Worm (Caenorhabditis elegans) whole organism, L1 larva: ENCODE data around the gene ndua-8.
"Not testable (repeated sequence)": the region's sequence is repeated elsewhere in the genome, so short reads cannot be mapped to it uniquely, and the experiment has no call there.

Experiments used
- Y116A8C.19 ChIP-seq: sonication (generic microtip); optimal IDR thresholded peaks from 2 replicates; lab custom pipeline; 2016; ENCODE audit warnings: missing compliant biosample characterization, missing genetic modification characterization, borderline replicate concordance
- aha-1 ChIP-seq: fragments of 150-350 bp; optimal IDR thresholded peaks from 2 replicates; lab custom pipeline; 2014; ENCODE audit warnings: missing biosample characterization, missing genetic modification characterization
- blmp-1 ChIP-seq: fragments of 150-350 bp; optimal IDR thresholded peaks from 2 replicates; lab custom pipeline; 2014; ENCODE audit warnings: missing biosample characterization, missing genetic modification characterization
- ceh-63 ChIP-seq: fragments of 200-800 bp; sonication (Bioruptor generic); optimal IDR thresholded peaks from 2 replicates; lab custom pipeline; 2018; ENCODE audit warnings: mild to moderate bottlenecking, missing genetic modification characterization, missing compliant biosample characterization
- ceh-8 ChIP-seq: fragments of 200-800 bp; sonication (Bioruptor generic); optimal IDR thresholded peaks from 2 replicates; lab custom pipeline; 2018; ENCODE audit warnings: mild to moderate bottlenecking, missing genetic modification characterization, moderate library complexity, missing compliant biosample characterization
- ceh-82 ChIP-seq, 3 experiments: fragments of 150-350 bp in 1 of 3; sonication (generic microtip) in 2 of 3; optimal IDR thresholded peaks; 2 replicates each; lab custom pipeline; 2014 to 2017; ENCODE audit warnings: missing biosample characterization in 3 of 3, missing genetic modification characterization in 3 of 3
- ceh-90 ChIP-seq: sonication (generic microtip); optimal IDR thresholded peaks from 2 replicates; lab custom pipeline; 2016; ENCODE audit warnings: missing genetic modification characterization, missing compliant biosample characterization
- ces-1 ChIP-seq: fragments of 150-350 bp; optimal IDR thresholded peaks from 2 replicates; lab custom pipeline; 2014; ENCODE audit warnings: missing biosample characterization, missing genetic modification reagents, missing genetic modification characterization
- dpl-1 ChIP-seq, 3 experiments: fragments of 150-350 bp in 2 of 3; sonication (generic microtip) in 1 of 3; optimal IDR thresholded peaks; 2 replicates each; lab custom pipeline; 2014 to 2017; ENCODE audit warnings: missing biosample characterization in 3 of 3, missing genetic modification characterization in 3 of 3, missing genetic modification reagents in 3 of 3
- efl-1 ChIP-seq, 4 experiments: fragments of 150-350 bp; optimal IDR thresholded peaks in 3 of 4; peaks in 1 of 4; 1 replicate in 1 of 4; 2 replicates in 3 of 4; lab custom pipeline; 2014; ENCODE audit warnings: missing biosample characterization in 2 of 4, missing genetic modification characterization in 2 of 4, missing genetic modification reagents in 2 of 4
- efl-3 ChIP-seq: fragments of 200-800 bp; sonication (Bioruptor generic); optimal IDR thresholded peaks from 2 replicates; lab custom pipeline; 2018; ENCODE audit warnings: mild to moderate bottlenecking, missing genetic modification characterization, missing compliant biosample characterization
- egl-13 ChIP-seq: sonication (generic microtip); optimal IDR thresholded peaks from 2 replicates; lab custom pipeline; 2016; ENCODE audit warnings: missing genotype, missing genetic modification reagents, missing genetic modification characterization, missing compliant biosample characterization
- egl-27 ChIP-seq, 2 experiments: fragments of 150-350 bp in 1 of 2; sonication (generic microtip); optimal IDR thresholded peaks; 3 replicates each; lab custom pipeline; 2017 to 2018; ENCODE audit warnings: missing biosample characterization in 2 of 2, missing genetic modification characterization in 2 of 2, missing genetic modification reagents in 2 of 2
- ets-5 ChIP-seq: fragments of 200-800 bp; sonication (Bioruptor generic); IDR thresholded peaks from 2 replicates; pipeline ENCODE4 v1.3.6; 2022; ENCODE audit warnings: missing genetic modification characterization, missing compliant biosample characterization
- fkh-4 ChIP-seq: sonication (generic microtip); optimal IDR thresholded peaks from 2 replicates; lab custom pipeline; 2016; ENCODE audit warnings: missing compliant biosample characterization, missing genetic modification characterization, borderline replicate concordance
- grh-1 ChIP-seq: fragments of 200-800 bp; sonication (Bioruptor generic); IDR thresholded peaks from 2 replicates; pipeline ENCODE4 v1.3.6; 2022; ENCODE audit warnings: missing genetic modification reagents, missing genetic modification characterization, missing compliant biosample characterization
- hlh-17 ChIP-seq: fragments of 200-800 bp; sonication (Bioruptor generic); optimal IDR thresholded peaks from 2 replicates; lab custom pipeline; 2018; ENCODE audit warnings: missing genetic modification characterization, mild to moderate bottlenecking, missing compliant biosample characterization, moderate library complexity, borderline replicate concordance
- isw-1 ChIP-seq: fragments of 200-800 bp; sonication (Bioruptor generic); IDR thresholded peaks from 2 replicates; pipeline ENCODE4 v1.3.6; 2022; ENCODE audit warnings: missing genetic modification characterization, missing compliant biosample characterization
- jun-1 ChIP-seq: fragments of 150-350 bp; optimal IDR thresholded peaks from 2 replicates; lab custom pipeline; 2014; ENCODE audit warnings: missing biosample characterization, missing genetic modification reagents, missing genetic modification characterization
- lin-13 ChIP-seq: fragments of 150-350 bp; optimal IDR thresholded peaks from 2 replicates; lab custom pipeline; 2014; ENCODE audit warnings: missing biosample characterization, missing genetic modification reagents, missing genetic modification characterization
- lin-15B ChIP-seq: fragments of 150-350 bp; sonication (generic microtip); optimal IDR thresholded peaks from 3 replicates; lab custom pipeline; 2014; ENCODE audit warnings: missing biosample characterization, missing genetic modification characterization
- lin-35 ChIP-seq, 2 experiments: fragments of 150-350 bp; optimal IDR thresholded peaks; 2 replicates each; lab custom pipeline; 2014; ENCODE audit warnings: missing biosample characterization in 2 of 2, missing genetic modification characterization in 2 of 2, missing genetic modification reagents in 2 of 2
- lin-39 ChIP-seq: fragments of 150-350 bp; optimal IDR thresholded peaks from 2 replicates; lab custom pipeline; 2014; ENCODE audit warnings: missing biosample characterization, missing genetic modification reagents, missing genetic modification characterization
- mab-9 ChIP-seq: fragments of 200-800 bp; sonication (Bioruptor generic); IDR thresholded peaks from 2 replicates; pipeline ENCODE4 v1.3.6; 2022; ENCODE audit warnings: missing genetic modification reagents, missing genetic modification characterization, missing compliant biosample characterization
- mep-1 ChIP-seq: fragments of 150-350 bp; optimal IDR thresholded peaks from 2 replicates; lab custom pipeline; 2014; ENCODE audit warnings: missing biosample characterization, missing genetic modification characterization
- nhr-237 ChIP-seq: fragments of 150-350 bp; optimal IDR thresholded peaks from 2 replicates; lab custom pipeline; 2014; ENCODE audit warnings: missing biosample characterization, missing genetic modification characterization
- nhr-47 ChIP-seq: sonication (generic microtip); optimal IDR thresholded peaks from 2 replicates; lab custom pipeline; 2016; ENCODE audit warnings: mild to moderate bottlenecking, missing genetic modification characterization, moderate library complexity, missing compliant biosample characterization
- nhr-76 ChIP-seq: sonication (generic microtip); optimal IDR thresholded peaks from 2 replicates; lab custom pipeline; 2017; ENCODE audit warnings: missing biosample characterization, missing genetic modification characterization
- snu-23 ChIP-seq: sonication (generic microtip); optimal IDR thresholded peaks from 2 replicates; lab custom pipeline; 2016; ENCODE audit warnings: missing genetic modification characterization, missing compliant biosample characterization
- sox-4 ChIP-seq: sonication (generic microtip); optimal IDR thresholded peaks from 2 replicates; lab custom pipeline; 2016; ENCODE audit warnings: missing genetic modification characterization, missing compliant biosample characterization
- sup-37 ChIP-seq: fragments of 200-800 bp; sonication (Bioruptor generic); optimal IDR thresholded peaks from 2 replicates; lab custom pipeline; 2018; ENCODE audit warnings: mild to moderate bottlenecking, missing genetic modification characterization, missing compliant biosample characterization
- swsn-7 ChIP-seq: sonication (generic microtip); optimal IDR thresholded peaks from 2 replicates; lab custom pipeline; 2016; ENCODE audit warnings: missing genetic modification characterization, missing compliant biosample characterization
- tbx-2 ChIP-seq: sonication (generic microtip); optimal IDR thresholded peaks from 2 replicates; lab custom pipeline; 2016; ENCODE audit warnings: missing genetic modification characterization, missing compliant biosample characterization
- unc-30 ChIP-seq: sonication (generic microtip); optimal IDR thresholded peaks from 2 replicates; lab custom pipeline; 2017; ENCODE audit warnings: missing biosample characterization, missing genetic modification characterization
- vab-15 ChIP-seq: sonication (generic microtip); optimal IDR thresholded peaks from 2 replicates; lab custom pipeline; 2017; ENCODE audit warnings: missing genotype, mild to moderate bottlenecking, missing genetic modification characterization, missing compliant biosample characterization
- zag-1 ChIP-seq: fragments of 150-350 bp; optimal IDR thresholded peaks from 2 replicates; lab custom pipeline; 2014; ENCODE audit warnings: missing biosample characterization, missing genetic modification characterization
- ztf-4 ChIP-seq: fragments of 150-350 bp; optimal IDR thresholded peaks from 2 replicates; lab custom pipeline; 2014; ENCODE audit warnings: missing biosample characterization, missing genetic modification characterization

The ndua-8 gene

ce11 chrIII:2563033-2563656, 34.3 kb downstream of the ndua-8 start:
- TF ChIP-seq sox-4 (tag; lab: Kevin White, UChicago) = no peak
- no peak for TF ChIP-seq grh-1 (GFP tag; lab: Robert Waterston, UW)
- no peak for TF ChIP-seq egl-13
- TF ChIP-seq blmp-1 (tag; lab: Kevin White, UChicago) = no peak
- no peak for TF ChIP-seq ztf-4 (tag; lab: Kevin White, UChicago)
- no peak for TF ChIP-seq lin-15B (tag; lab: Kevin White, UChicago)
- TF ChIP-seq mep-1 = no peak
- no peak for TF ChIP-seq ceh-8 (GFP tag; lab: Kevin White, UChicago)
- no peak for TF ChIP-seq jun-1 (tag; lab: Kevin White, UChicago)
- no peak for TF ChIP-seq ceh-82 (tag; optimal IDR thresholded peaks at IDR 0.05; lab: Kevin White, UChicago)
- no peak for TF ChIP-seq fkh-4 (tag; lab: Kevin White, UChicago)

DNA sequence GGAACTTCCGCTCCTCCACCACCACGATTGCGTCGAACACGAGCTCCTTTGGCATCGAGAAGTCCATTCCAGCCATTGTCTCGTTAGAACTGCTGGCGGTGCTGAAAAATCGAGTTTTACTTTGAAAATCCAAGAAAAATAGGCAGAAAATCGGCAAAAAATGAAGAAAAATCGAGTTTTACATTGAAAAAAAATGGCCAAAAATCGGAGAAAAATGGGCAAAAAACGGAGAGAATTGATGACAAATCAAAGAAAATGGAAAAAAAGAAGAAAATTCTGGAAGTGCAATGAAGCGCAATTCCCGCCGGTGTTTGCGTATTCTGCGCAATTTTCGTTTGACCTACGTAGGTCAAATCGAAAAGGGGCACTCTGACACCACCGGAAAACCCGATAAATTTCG, 35.0 kb downstream of the ndua-8 start, which contains the start of gene Y54F10AM.11:
Gene Y54F10AM.11, minus strand, starts transcription at position 101 of the 400 bp plus-strand sequence.
- not testable (repeated sequence) for TF ChIP-seq lin-13 (GFP tag; lab: Kevin White, UChicago); nhr-47 (tag; lab: Kevin White, UChicago); ceh-8 (GFP tag; lab: Kevin White, UChicago)
- TF ChIP-seq, all 84 proteins: peak for 0; not testable (repeated sequence) for 84

- TF ChIP-seq lin-39 (no peak), sup-37 (no peak), ets-5 (GFP tag; lab: Robert Waterston, UW) (no peak), vab-15 (tag; lab: Kevin White, UChicago) (no peak), nhr-237 (tag; lab: Kevin White, UChicago) (no peak), mab-9 (GFP tag; lab: Robert Waterston, UW) (no peak), unc-30 (no peak)
- TF ChIP-seq, all 84 proteins: peak for 0
Observed at ce11 chrIII:2571447-2571846, 42.6 kb downstream of the ndua-8 start, which contains the start of gene Y54F10AR.2. Gene Y54F10AR.2, minus strand, starts transcription at chrIII:2571547.

DNA sequence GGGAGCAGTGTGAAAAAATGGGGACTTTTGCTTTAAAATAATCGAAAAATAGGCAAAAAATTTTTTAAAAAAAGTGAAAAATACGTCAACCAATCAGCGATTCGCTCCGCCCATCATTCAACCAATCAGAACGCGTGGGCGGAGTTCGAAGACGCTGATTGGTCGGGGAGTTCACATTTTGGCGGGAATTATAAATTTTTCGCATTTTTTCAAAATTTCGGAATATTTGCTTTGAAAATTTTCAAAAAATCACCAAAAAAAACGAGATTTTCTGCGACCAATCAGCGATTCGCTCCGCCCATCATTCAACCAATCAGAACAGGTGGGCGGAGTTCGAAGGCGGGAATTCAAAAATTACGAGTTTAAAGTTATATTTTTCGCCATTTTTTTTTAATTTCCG, 43.6 kb downstream of the ndua-8 start:
- no peak for TF ChIP-seq ceh-82 (tag; optimal IDR thresholded peaks at IDR 0.05; lab: Kevin White, UChicago)
- TF ChIP-seq egl-13 = no peak
- TF ChIP-seq ceh-63 (GFP tag; lab: Kevin White, UChicago) = no peak
- TF ChIP-seq nhr-76 (tag; lab: Kevin White, UChicago) = no peak
- TF ChIP-seq ces-1 (GFP tag; lab: Kevin White, UChicago) = no peak
- TF ChIP-seq efl-1 (optimal IDR thresholded peaks at IDR 0.05; lab: Kevin White, UChicago) = no peak
- TF ChIP-seq efl-1 (GFP tag; optimal IDR thresholded peaks at IDR 0.05 in 1 of 2; lab: Kevin White, UChicago) = peak; percentile 8 to 24
- TF ChIP-seq isw-1 (GFP tag; lab: Robert Waterston, UW) = no peak
- no peak for TF ChIP-seq ceh-90 (tag; lab: Kevin White, UChicago)

DNA sequence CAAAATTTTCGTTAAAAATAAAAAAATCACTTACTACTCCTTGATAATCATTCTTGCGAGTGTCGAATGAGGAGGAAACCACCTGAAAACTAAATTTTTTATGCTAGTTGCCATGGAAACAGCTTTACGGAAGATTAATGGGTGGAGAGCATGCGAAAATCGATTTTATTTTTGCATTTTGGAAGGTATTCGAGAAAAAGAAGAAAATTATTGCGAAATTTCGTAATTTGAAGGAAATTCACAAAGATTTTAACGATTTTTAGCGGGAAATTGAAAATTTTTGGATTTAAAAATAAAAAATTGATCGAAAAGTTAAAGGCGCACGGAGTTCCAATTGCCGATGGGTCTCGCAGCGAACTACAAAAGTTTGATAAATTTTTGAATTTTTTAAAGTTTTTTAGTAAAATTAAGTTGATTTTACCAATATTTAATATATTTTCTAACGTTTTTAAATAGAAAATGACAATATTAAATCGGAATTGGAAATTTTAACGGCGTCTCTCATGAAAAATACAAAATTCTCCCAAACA, 46.8 kb downstream of the ndua-8 start, which contains the start of gene Y54F10AR.1:
Gene Y54F10AR.1, minus strand, starts transcription at position 51 of the 530 bp plus-strand sequence.
- TF ChIP-seq efl-1 (optimal IDR thresholded peaks at IDR 0.05; lab: Kevin White, UChicago) (peak in 1 of 2 experiments; percentile 13), efl-1 (GFP tag; optimal IDR thresholded peaks at IDR 0.05 in 1 of 2; lab: Kevin White, UChicago) (peak in 1 of 2 experiments; percentile 10), tbx-2 (tag; lab: Kevin White, UChicago) (no peak)

DNA sequence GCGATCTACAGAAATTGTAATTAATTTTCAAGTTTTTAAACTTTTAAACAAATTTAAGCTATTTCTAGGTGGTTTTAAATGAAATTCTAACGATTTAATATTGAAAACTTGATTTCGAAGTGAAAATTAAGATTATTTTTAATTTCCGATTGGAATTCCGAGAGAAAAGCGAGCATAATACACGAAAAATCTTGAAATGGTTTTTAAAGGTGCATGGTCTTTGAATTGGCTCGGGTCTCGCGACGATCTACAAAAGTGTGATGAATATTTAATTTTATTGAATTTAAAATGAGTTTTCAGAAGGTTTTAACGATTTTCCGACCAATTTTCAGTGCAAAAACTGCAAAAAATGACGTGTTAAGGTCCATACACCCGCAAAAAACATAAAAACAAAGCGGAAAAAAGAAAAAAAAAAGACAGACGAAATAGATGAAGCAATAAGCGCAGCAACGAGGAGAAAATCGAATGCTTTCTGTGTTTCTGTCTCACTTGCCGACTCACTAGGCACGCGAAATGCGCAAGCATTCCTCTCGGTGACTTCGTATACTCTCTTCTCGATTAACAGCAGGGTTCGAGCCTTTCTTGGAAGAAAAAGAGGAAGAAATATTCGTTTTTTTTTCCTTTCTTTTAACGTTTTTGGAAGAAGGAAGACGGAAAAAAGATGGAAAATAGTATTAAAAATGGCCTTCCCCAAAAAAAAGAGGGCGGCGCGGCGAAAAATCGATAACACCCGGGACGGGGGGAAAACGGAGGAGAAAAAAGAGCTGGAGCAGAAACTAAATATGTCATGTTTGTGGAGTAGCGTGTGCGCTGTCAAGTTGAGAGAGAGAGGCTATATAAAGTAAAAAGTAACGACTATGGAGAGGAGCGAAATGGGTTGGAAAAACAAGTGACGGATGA, 47.7 kb downstream of the ndua-8 start:
- TF ChIP-seq efl-3 (GFP tag; lab: Kevin White, UChicago) = no peak
- TF ChIP-seq Y116A8C.19 (tag; lab: Kevin White, UChicago) = no peak
- no peak for TF ChIP-seq aha-1 (tag; lab: Kevin White, UChicago)
- no peak for TF ChIP-seq egl-27 (tag; optimal IDR thresholded peaks at IDR 0.05; lab: Kevin White, UChicago)
- peak; percentile 51 for TF ChIP-seq nhr-47 (tag; lab: Kevin White, UChicago)
- TF ChIP-seq snu-23 (GFP tag; lab: Kevin White, UChicago) = peak; percentile 64
- TF ChIP-seq hlh-17 = no peak
- peak; percentile 25 to 74 for TF ChIP-seq lin-35 (GFP tag; optimal IDR thresholded peaks at IDR 0.05; lab: Kevin White, UChicago)
- peak in 2 of 3 experiments; percentile 57 to 66 for TF ChIP-seq dpl-1 (GFP tag; optimal IDR thresholded peaks at IDR 0.05; lab: Kevin White, UChicago)
- no peak for TF ChIP-seq zag-1 (tag; lab: Kevin White, UChicago)
- peak; percentile 54 for TF ChIP-seq blmp-1 (tag; lab: Kevin White, UChicago)
- TF ChIP-seq ces-1 (GFP tag; lab: Kevin White, UChicago) = no peak
- TF ChIP-seq ztf-4 (tag; lab: Kevin White, UChicago) = no peak
- peak; percentile 32 for TF ChIP-seq swsn-7
- no peak for TF ChIP-seq unc-30
